Fruit fly (Drosophila melanogaster) whole organism, embryonic: Measurements from ENCODE around the gene CG4497.

ENCODE experiments used
- Abd-B ChIP-seq: fragments of 200-800 bp; sonication (Bioruptor generic); optimal IDR thresholded peaks from 2 replicates; lab custom pipeline; 2018; ENCODE audit warnings: missing biosample characterization, mild to moderate bottlenecking, missing genetic modification characterization, moderate library complexity
- Ada2b ChIP-seq: fragments of 200-800 bp; sonication (Bioruptor generic); IDR thresholded peaks from 2 replicates; pipeline ENCODE4 v1.3.6; 2022; ENCODE audit warnings: missing biosample characterization, missing genetic modification characterization
- CG10654 ChIP-seq: fragments of 200-800 bp; sonication (Bioruptor generic); optimal IDR thresholded peaks from 2 replicates; lab custom pipeline; 2016; ENCODE audit warnings: missing biosample characterization, missing genetic modification characterization
- CG14441 ChIP-seq: fragments of 200-800 bp; sonication (Bioruptor generic); IDR thresholded peaks from 2 replicates; pipeline ENCODE4 v1.3.6; 2022; ENCODE audit warnings: missing biosample characterization, missing genetic modification characterization
- CG14710 ChIP-seq: fragments of 200-800 bp; sonication (Bioruptor generic); optimal IDR thresholded peaks from 3 replicates; lab custom pipeline; 2019; ENCODE audit warnings: missing biosample characterization, mild to moderate bottlenecking, missing genetic modification characterization, moderate library complexity
- CG17829 ChIP-seq: fragments of 200-800 bp; optimal IDR thresholded peaks from 2 replicates; lab custom pipeline; 2019; ENCODE audit warnings: missing biosample characterization, mild to moderate bottlenecking, missing genetic modification characterization, moderate library complexity
- CG1792 ChIP-seq: fragments of 200-800 bp; sonication (Bioruptor generic); optimal IDR thresholded peaks from 2 replicates; lab custom pipeline; 2016; ENCODE audit warnings: missing biosample characterization, missing genetic modification characterization
- CG18011 ChIP-seq: fragments of 200-800 bp; sonication (Bioruptor generic); optimal IDR thresholded peaks from 2 replicates; lab custom pipeline; 2017; ENCODE audit warnings: missing biosample characterization, missing genetic modification characterization, mild to moderate bottlenecking, moderate library complexity, missing genotype
- CG31441 ChIP-seq: fragments of 200-800 bp; sonication (Bioruptor generic); IDR thresholded peaks from 2 replicates; pipeline ENCODE4 v1.3.6; 2022; ENCODE audit warnings: missing biosample characterization, missing genetic modification characterization
- CG3163 ChIP-seq: fragments of 200-800 bp; sonication (Bioruptor generic); optimal IDR thresholded peaks from 3 replicates; lab custom pipeline; 2016; ENCODE audit warnings: missing biosample characterization, missing genetic modification characterization
- CG4617 ChIP-seq: fragments of 200-800 bp; sonication (Bioruptor generic); optimal IDR thresholded peaks from 3 replicates; lab custom pipeline; 2016; ENCODE audit warnings: missing biosample characterization, missing genetic modification characterization, borderline replicate concordance
- CG4820 ChIP-seq: fragments of 200-800 bp; sonication (Bioruptor generic); optimal IDR thresholded peaks from 3 replicates; lab custom pipeline; 2016; ENCODE audit warnings: missing biosample characterization, missing genetic modification characterization
- CG4854 ChIP-seq: fragments of 200-800 bp; sonication (Bioruptor generic); optimal IDR thresholded peaks from 2 replicates; lab custom pipeline; 2016; ENCODE audit warnings: missing biosample characterization, missing genetic modification characterization, inconsistent platforms
- CG5245 ChIP-seq: fragments of 200-800 bp; sonication (Bioruptor generic); optimal IDR thresholded peaks from 3 replicates; lab custom pipeline; 2016; ENCODE audit warnings: missing biosample characterization, missing genetic modification characterization
- CG9797 ChIP-seq: fragments of 200-800 bp; sonication (Bioruptor generic); optimal IDR thresholded peaks from 3 replicates; lab custom pipeline; 2018; ENCODE audit warnings: missing biosample characterization, mild to moderate bottlenecking, missing genetic modification characterization
- CG9876 ChIP-seq: fragments of 200-800 bp; sonication (Bioruptor generic); optimal IDR thresholded peaks from 2 replicates; lab custom pipeline; 2016; ENCODE audit warnings: missing biosample characterization, missing genetic modification characterization
- Dad ChIP-seq: fragments of 200-800 bp; sonication (Bioruptor generic); optimal IDR thresholded peaks from 3 replicates; lab custom pipeline; 2016; ENCODE audit warnings: missing biosample characterization, missing genetic modification characterization
- Dip3 ChIP-seq: fragments of 200-800 bp; sonication (Bioruptor generic); optimal IDR thresholded peaks from 3 replicates; lab custom pipeline; 2016; ENCODE audit warnings: missing biosample characterization, missing genetic modification characterization
- Dll ChIP-seq: fragments of 200-800 bp; sonication (Bioruptor generic); IDR thresholded peaks from 4 replicates; pipeline ENCODE4 v1.3.6; 2022; ENCODE audit warnings: missing biosample characterization, missing genetic modification characterization; ENCODE audit not compliant: partially characterized antibody
- Fer1 ChIP-seq: fragments of 200-800 bp; sonication (Bioruptor generic); optimal IDR thresholded peaks from 2 replicates; lab custom pipeline; 2017; ENCODE audit warnings: missing biosample characterization, mild to moderate bottlenecking, missing genetic modification characterization
- H15 ChIP-seq: fragments of 200-800 bp; sonication (Bioruptor generic); IDR thresholded peaks from 3 replicates; pipeline ENCODE4 v1.3.6; 2022; ENCODE audit warnings: missing biosample characterization, missing genetic modification characterization
- HmgD ChIP-seq: fragments of 200-800 bp; sonication (Bioruptor generic); optimal IDR thresholded peaks from 3 replicates; lab custom pipeline; 2016; ENCODE audit warnings: missing biosample characterization, missing genetic modification characterization
- HmgZ ChIP-seq: fragments of 200-800 bp; sonication (Bioruptor generic); optimal IDR thresholded peaks from 2 replicates; lab custom pipeline; 2018; ENCODE audit warnings: missing biosample characterization, mild to moderate bottlenecking, missing genetic modification characterization
- Lhr ChIP-seq: fragments of 200-800 bp; sonication (Bioruptor generic); optimal IDR thresholded peaks from 3 replicates; lab custom pipeline; 2017; ENCODE audit warnings: mild to moderate bottlenecking, missing biosample characterization, missing genetic modification reagents, missing genetic modification characterization
- Max ChIP-seq: fragments of 200-800 bp; sonication (Bioruptor generic); optimal IDR thresholded peaks from 2 replicates; lab custom pipeline; 2016; ENCODE audit warnings: missing biosample characterization, mild to moderate bottlenecking, missing genetic modification characterization
- PHDP ChIP-seq: fragments of 200-800 bp; sonication (Bioruptor generic); optimal IDR thresholded peaks from 3 replicates; lab custom pipeline; 2018; ENCODE audit warnings: missing biosample characterization, mild to moderate bottlenecking, missing genetic modification characterization, moderate library complexity
- Six4 ChIP-seq: fragments of 200-800 bp; sonication (Bioruptor generic); optimal IDR thresholded peaks from 2 replicates; lab custom pipeline; 2016; ENCODE audit warnings: missing biosample characterization, missing genetic modification characterization
- ash1 ChIP-seq: fragments of 200-800 bp; sonication (Bioruptor generic); optimal IDR thresholded peaks from 2 replicates; lab custom pipeline; 2018; ENCODE audit warnings: missing biosample characterization, mild to moderate bottlenecking, missing genetic modification characterization
- caup ChIP-seq: fragments of 200-800 bp; sonication (Bioruptor generic); optimal IDR thresholded peaks from 3 replicates; lab custom pipeline; 2017; ENCODE audit warnings: missing biosample characterization, mild to moderate bottlenecking, missing genetic modification characterization, moderate library complexity; ENCODE audit not compliant: severe bottlenecking
- chinmo ChIP-seq: fragments of 200-800 bp; sonication (Bioruptor generic); IDR thresholded peaks from 4 replicates; pipeline ENCODE4 v1.3.6; 2022; ENCODE audit warnings: missing biosample characterization, missing genetic modification characterization; ENCODE audit not compliant: partially characterized antibody
- crol ChIP-seq: fragments of 200-800 bp; sonication (Bioruptor generic); IDR thresholded peaks from 2 replicates; pipeline ENCODE4 v1.3.6; 2022; ENCODE audit warnings: missing biosample characterization, missing genetic modification characterization
- dysf ChIP-seq: fragments of 200-800 bp; sonication (Bioruptor generic); IDR thresholded peaks from 3 replicates; pipeline ENCODE4 v1.3.6; 2022; ENCODE audit warnings: missing biosample characterization, missing genetic modification characterization
- esg ChIP-seq: fragments of 200-800 bp; sonication (Bioruptor generic); conservative IDR thresholded peaks from 2 replicates; pipeline ENCODE4 v1.3.6; 2022; ENCODE audit warnings: missing biosample characterization, missing genetic modification characterization
- gcm2 ChIP-seq: fragments of 200-800 bp; sonication (Bioruptor generic); optimal IDR thresholded peaks from 2 replicates; lab custom pipeline; 2016; ENCODE audit warnings: missing biosample characterization, missing genetic modification characterization
- grau ChIP-seq: fragments of 200-800 bp; optimal IDR thresholded peaks from 3 replicates; lab custom pipeline; 2019; ENCODE audit warnings: missing biosample characterization, mild to moderate bottlenecking, missing genetic modification characterization, moderate library complexity
- grn ChIP-seq: fragments of 200-800 bp; sonication (Bioruptor generic); optimal IDR thresholded peaks from 3 replicates; lab custom pipeline; 2017; ENCODE audit warnings: missing biosample characterization, missing genetic modification characterization
- jigr1 ChIP-seq: fragments of 200-800 bp; sonication (Bioruptor generic); IDR thresholded peaks from 3 replicates; pipeline ENCODE4 v1.3.6; 2022; ENCODE audit warnings: missing biosample characterization, missing genetic modification characterization
- mam ChIP-seq: fragments of 200-800 bp; sonication (Bioruptor generic); optimal IDR thresholded peaks from 3 replicates; lab custom pipeline; 2016; ENCODE audit warnings: missing biosample characterization, missing genetic modification characterization
- nau ChIP-seq: fragments of 200-800 bp; sonication (Bioruptor generic); optimal IDR thresholded peaks from 3 replicates; lab custom pipeline; 2017; ENCODE audit warnings: missing biosample characterization, mild to moderate bottlenecking, missing genetic modification characterization, missing genetic modification reagents
- p53 ChIP-seq: fragments of 200-800 bp; sonication (Bioruptor generic); optimal IDR thresholded peaks from 2 replicates; lab custom pipeline; 2016; ENCODE audit warnings: missing biosample characterization, missing genetic modification characterization
- run ChIP-seq: fragments of 200-800 bp; sonication (Bioruptor generic); optimal IDR thresholded peaks from 3 replicates; lab custom pipeline; 2018; ENCODE audit warnings: missing biosample characterization, mild to moderate bottlenecking, missing genetic modification characterization
- salm ChIP-seq: fragments of 200-800 bp; sonication (Bioruptor generic); optimal IDR thresholded peaks from 2 replicates; lab custom pipeline; 2018; ENCODE audit warnings: missing biosample characterization, mild to moderate bottlenecking, missing genetic modification characterization
- sd ChIP-seq: fragments of 200-800 bp; sonication (Bioruptor generic); optimal IDR thresholded peaks from 3 replicates; lab custom pipeline; 2018; ENCODE audit warnings: missing biosample characterization, mild to moderate bottlenecking, missing genetic modification characterization, moderate library complexity
- sima ChIP-seq: fragments of 200-800 bp; sonication (Bioruptor generic); optimal IDR thresholded peaks from 2 replicates; lab custom pipeline; 2016; ENCODE audit warnings: missing biosample characterization, missing genetic modification characterization
- stc ChIP-seq: fragments of 200-800 bp; sonication (Bioruptor generic); IDR thresholded peaks from 2 replicates; pipeline ENCODE4 v1.3.6; 2022; ENCODE audit warnings: missing biosample characterization, missing genetic modification characterization
- sug ChIP-seq: fragments of 200-800 bp; optimal IDR thresholded peaks from 2 replicates; lab custom pipeline; 2019; ENCODE audit warnings: missing biosample characterization, mild to moderate bottlenecking, missing genetic modification characterization, moderate library complexity
- ttk ChIP-seq: fragments of 200-800 bp; sonication (Bioruptor generic); IDR thresholded peaks from 2 replicates; pipeline ENCODE4 v2.1.2; 2022; ENCODE audit warnings: missing biosample characterization, missing genetic modification characterization
- unc-4 ChIP-seq: fragments of 200-800 bp; sonication (Bioruptor generic); IDR thresholded peaks from 2 replicates; pipeline ENCODE4 v1.3.6; 2022; ENCODE audit warnings: missing biosample characterization, missing genetic modification characterization; ENCODE audit not compliant: partially characterized antibody
- wdn ChIP-seq: fragments of 200-800 bp; sonication (Bioruptor generic); IDR thresholded peaks from 2 replicates; pipeline ENCODE4 v1.3.6; 2022; ENCODE audit warnings: missing biosample characterization, missing genetic modification characterization
- wek ChIP-seq: fragments of 200-800 bp; sonication (Bioruptor generic); optimal IDR thresholded peaks from 3 replicates; lab custom pipeline; 2018; ENCODE audit warnings: missing biosample characterization, mild to moderate bottlenecking, missing genetic modification characterization, moderate library complexity

CG4497 gene

DNA sequence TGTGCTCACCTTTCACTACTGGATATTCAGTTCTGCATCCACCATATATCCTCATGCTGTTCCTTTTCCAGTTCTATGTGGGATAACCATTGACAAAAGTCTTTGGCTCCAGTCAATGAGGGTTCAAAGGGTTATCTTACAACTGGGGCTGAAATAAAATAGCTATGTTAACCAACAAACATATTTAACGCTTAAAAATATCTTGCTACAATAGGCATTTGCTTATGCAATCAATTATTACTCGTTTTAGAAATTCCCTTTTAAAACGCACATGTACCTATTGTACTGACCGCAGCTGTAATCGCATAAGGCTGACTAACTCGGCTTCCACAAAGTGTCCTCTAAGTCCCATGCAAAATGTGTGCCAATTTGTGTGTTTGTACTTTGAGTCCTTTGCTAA lies 15.1 kb downstream of the CG4497 start (continued):
- no peak for TF ChIP-seq unc-4 (GFP tag; lab: Robert Waterston, UW)

DNA sequence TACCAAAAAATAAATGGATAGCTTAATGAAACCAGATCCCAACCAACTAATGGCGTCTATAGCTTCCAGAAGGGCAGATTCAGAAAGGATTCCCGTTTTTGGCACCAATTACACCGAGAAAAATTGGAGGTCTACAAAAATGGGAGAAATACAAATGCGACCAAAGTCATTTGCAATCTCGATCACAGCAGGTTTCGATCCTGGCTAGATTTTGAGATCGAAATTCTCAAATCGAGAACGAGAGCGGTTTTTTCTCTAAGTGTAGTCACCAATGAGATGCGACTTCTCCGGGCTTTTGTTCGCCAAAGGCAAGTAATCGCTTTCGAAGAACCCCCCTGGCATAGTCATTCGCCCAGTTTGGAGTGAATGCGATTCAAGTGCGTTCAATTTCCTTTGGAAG lies 18.6 kb downstream of the CG4497 start:
- no peak for TF ChIP-seq Fer1
- TF ChIP-seq Dll (GFP tag; lab: Robert Waterston, UW) = no peak
- TF ChIP-seq esg (GFP tag; lab: Robert Waterston, UW) = no peak
- peak; percentile 47; the same call in 1 of the 2 replicates for TF ChIP-seq Ada2b (GFP tag; lab: Robert Waterston, UW)
- TF ChIP-seq jigr1 (GFP tag; lab: Robert Waterston, UW) = no peak
- TF ChIP-seq CG10654 = no peak
- no peak for TF ChIP-seq CG18011 (GFP tag; lab: Kevin White, UChicago)
- no peak for TF ChIP-seq Dad
- TF ChIP-seq dysf (GFP tag; lab: Robert Waterston, UW) = peak; percentile 44; the same call in 1 of the 3 replicates
- no peak for TF ChIP-seq HmgZ (tag; lab: Kevin White, UChicago)
- TF ChIP-seq gcm2 (GFP tag; lab: Kevin White, UChicago) = no peak
- no peak for TF ChIP-seq Max (GFP tag; lab: Kevin White, UChicago)
- TF ChIP-seq PHDP (tag; lab: Kevin White, UChicago) = no peak
- no peak for TF ChIP-seq p53
- TF ChIP-seq HmgD (GFP tag; lab: Kevin White, UChicago) = no peak
- peak; percentile 47 for TF ChIP-seq CG4820 (GFP tag; lab: Kevin White, UChicago)
- TF ChIP-seq Six4 (GFP tag; lab: Kevin White, UChicago) = no peak
- TF ChIP-seq caup (GFP tag; lab: Kevin White, UChicago) = no peak
- peak; percentile 18 for TF ChIP-seq CG5245 (GFP tag; lab: Kevin White, UChicago)
- no peak for TF ChIP-seq sug (tag; lab: Kevin White, UChicago)
- TF ChIP-seq nau (GFP tag; lab: Kevin White, UChicago) = no peak
- no peak for TF ChIP-seq wdn (GFP tag; lab: Robert Waterston, UW)
- no peak for TF ChIP-seq H15 (GFP tag; lab: Robert Waterston, UW)
- TF ChIP-seq CG14710 (tag; lab: Kevin White, UChicago) = no peak
- TF ChIP-seq Lhr (GFP tag; lab: Kevin White, UChicago) = no peak
- no peak for TF ChIP-seq salm (tag; lab: Kevin White, UChicago)
- TF ChIP-seq crol (GFP tag; lab: Robert Waterston, UW) = no peak
- TF ChIP-seq grn (GFP tag; lab: Kevin White, UChicago) = no peak
- TF ChIP-seq sd = no peak
- TF ChIP-seq CG1792 (GFP tag; lab: Kevin White, UChicago) = peak; percentile 6
- TF ChIP-seq ash1 (GFP tag; lab: Kevin White, UChicago) = no peak
- no peak for TF ChIP-seq CG4854 (GFP tag; lab: Kevin White, UChicago)
- TF ChIP-seq wek (GFP tag; lab: Kevin White, UChicago) = no peak
- TF ChIP-seq CG31441 (GFP tag; lab: Robert Waterston, UW) = no peak
- TF ChIP-seq CG3163 (GFP tag; lab: Kevin White, UChicago) = no peak
- no peak for TF ChIP-seq ttk (GFP tag; lab: Robert Waterston, UW)
- no peak for TF ChIP-seq CG4617 (GFP tag; lab: Kevin White, UChicago)
- TF ChIP-seq CG9876 (GFP tag; lab: Kevin White, UChicago) = no peak
- no peak for TF ChIP-seq CG9797 (GFP tag; lab: Kevin White, UChicago)
- no peak for TF ChIP-seq CG17829 (tag; lab: Kevin White, UChicago)
- TF ChIP-seq run = no peak
- no peak for TF ChIP-seq chinmo (GFP tag; lab: Robert Waterston, UW)
- no peak for TF ChIP-seq mam
- TF ChIP-seq CG14441 = no peak
- no peak for TF ChIP-seq stc
- TF ChIP-seq sima (GFP tag; lab: Kevin White, UChicago) = no peak
- peak; percentile 13 for TF ChIP-seq grau (tag; lab: Kevin White, UChicago)
- no peak for TF ChIP-seq Dip3
- no peak for TF ChIP-seq Abd-B
